Worm (Caenorhabditis elegans) whole organism, late embryonic: ENCODE measurements around the gene fbxa-171.

Experiments
- ceh-22 ChIP-seq: sonication (generic microtip); optimal IDR thresholded peaks from 2 replicates; lab custom pipeline; 2017; ENCODE audit warnings: missing biosample characterization, missing genetic modification characterization
- ceh-24 ChIP-seq: sonication (generic microtip); optimal IDR thresholded peaks from 2 replicates; lab custom pipeline; 2016; ENCODE audit warnings: mild to moderate bottlenecking, missing genetic modification characterization, missing compliant biosample characterization
- ceh-9 ChIP-seq: sonication (generic microtip); optimal IDR thresholded peaks from 2 replicates; lab custom pipeline; 2016; ENCODE audit warnings: mild to moderate bottlenecking, missing genetic modification characterization, inconsistent platforms, missing compliant biosample characterization
- nhr-11 ChIP-seq: fragments of 150-350 bp; optimal IDR thresholded peaks from 2 replicates; lab custom pipeline; 2014; ENCODE audit warnings: missing biosample characterization, missing genetic modification characterization
- odd-2 ChIP-seq: sonication (generic microtip); optimal IDR thresholded peaks from 2 replicates; lab custom pipeline; 2017; ENCODE audit warnings: antibody characterized with exemption, mild to moderate bottlenecking, missing genetic modification characterization, missing compliant biosample characterization
- pqm-1 ChIP-seq: sonication (generic microtip); optimal IDR thresholded peaks from 2 replicates; lab custom pipeline; 2016; ENCODE audit warnings: missing genetic modification characterization, missing compliant biosample characterization
- sdc-2 ChIP-seq: sonication (generic microtip); optimal IDR thresholded peaks from 2 replicates; lab custom pipeline; 2016; ENCODE audit warnings: missing genotype, missing genetic modification characterization, missing compliant biosample characterization

ce11 chrV:17549362-17549761 is 16.4 kb downstream of the fbxa-171 start, which contains the start of gene fbxa-176:
- TF ChIP-seq ceh-24 (tag; lab: Kevin White, UChicago) (no peak), pqm-1 (no peak), nhr-11 (no peak), ceh-22 (tag; lab: Kevin White, UChicago) (no peak), odd-2 (tag; lab: Kevin White, UChicago) (no peak), ceh-9 (no peak), sdc-2 (tag; lab: Kevin White, UChicago) (no peak)
